Fruit fly (Drosophila melanogaster) whole organism, wandering third instar larva: Measurements from ENCODE around the gene CG31089.

Experiments used
- Dfd ChIP-seq: fragments of >200 bp; optimal IDR thresholded peaks from 2 replicates; lab custom pipeline; 2017; ENCODE audit warnings: missing biosample characterization, missing genetic modification characterization
- HLH106 ChIP-seq: fragments of 200-800 bp; optimal IDR thresholded peaks from 3 replicates; lab custom pipeline; 2019; ENCODE audit warnings: missing biosample characterization, mild to moderate bottlenecking, missing genetic modification characterization, moderate library complexity
- Hr83 ChIP-seq: fragments of 200-300 bp; sonication (Bioruptor generic); optimal IDR thresholded peaks from 2 replicates; lab custom pipeline; 2016; ENCODE audit warnings: missing biosample characterization, mild to moderate bottlenecking, missing genetic modification characterization, moderate library complexity; ENCODE audit not compliant: poor library complexity, severe bottlenecking
- Jra ChIP-seq: sonication (Bioruptor generic); optimal IDR thresholded peaks from 2 replicates; lab custom pipeline; 2016; ENCODE audit warnings: missing biosample characterization, missing genetic modification characterization
- Rel ChIP-seq, 2 experiments: fragments of 200-800 bp; sonication (Bioruptor generic) in 1 of 2; optimal IDR thresholded peaks; 2 replicates in 1 of 2; 3 replicates in 1 of 2; lab custom pipeline; 2016 to 2019; ENCODE audit warnings: mild to moderate bottlenecking in 2 of 2, missing biosample characterization in 2 of 2, missing genetic modification characterization in 2 of 2, moderate library complexity in 1 of 2
- br ChIP-seq: fragments of 200-800 bp; sonication (Bioruptor generic); optimal IDR thresholded peaks from 2 replicates; lab custom pipeline; 2016; ENCODE audit warnings: missing biosample characterization, missing genetic modification characterization
- dl ChIP-seq, 2 experiments: fragments of 175-275, 200-275 bp in 1 of 2; fragments of 200-275 bp in 1 of 2; sonication (Bioruptor generic); optimal IDR thresholded peaks; lab custom pipeline; 2018; ENCODE audit warnings: mild to moderate bottlenecking in 2 of 2, missing biosample characterization in 2 of 2, missing genetic modification characterization in 2 of 2, moderate library complexity in 2 of 2; ENCODE audit not compliant: partially characterized antibody in 2 of 2, insufficient read depth in 1 of 2
- fru ChIP-seq: fragments of 200-800 bp; sonication (Bioruptor generic); optimal IDR thresholded peaks from 3 replicates; lab custom pipeline; 2016; ENCODE audit warnings: missing biosample characterization, mild to moderate bottlenecking, missing genetic modification characterization
- lola ChIP-seq: fragments of >200 bp; optimal IDR thresholded peaks from 2 replicates; lab custom pipeline; 2017; ENCODE audit warnings: missing biosample characterization, missing genetic modification characterization
- sage ChIP-seq: fragments of 200-800 bp; sonication (Bioruptor generic); optimal IDR thresholded peaks from 2 replicates; lab custom pipeline; 2016; ENCODE audit warnings: missing biosample characterization, mild to moderate bottlenecking, missing genetic modification characterization
- sv ChIP-seq: fragments of 200-800 bp; sonication (Bioruptor generic); optimal IDR thresholded peaks from 3 replicates; lab custom pipeline; 2016; ENCODE audit warnings: missing biosample characterization, missing genetic modification characterization
- tai ChIP-seq: sonication (Bioruptor generic); optimal IDR thresholded peaks from 2 replicates; lab custom pipeline; 2016; ENCODE audit warnings: missing biosample characterization, missing genetic modification characterization

The CG31089 gene

dm6 chr3R:25919912-25920311, 17.5 kb downstream of the CG31089 start:
- TF ChIP-seq HLH106 (tag; lab: Kevin White, UChicago) (no peak), sv (no peak), Rel (GFP tag; optimal IDR thresholded peaks at IDR 0.05; lab: Kevin White, UChicago) (no peak), Rel (tag; optimal IDR thresholded peaks at IDR 0.05; lab: Kevin White, UChicago) (no peak), tai (GFP tag; lab: Kevin White, UChicago) (no peak), br (GFP tag; lab: Kevin White, UChicago) (no peak), Jra (GFP tag; lab: Kevin White, UChicago) (no peak), fru (GFP tag; lab: Kevin White, UChicago) (no peak), sage (GFP tag; lab: Kevin White, UChicago) (no peak), lola (GFP tag; lab: Kevin White, UChicago) (no peak)

- no peak for TF ChIP-seq sage (GFP tag; lab: Kevin White, UChicago)
- TF ChIP-seq, all 38 proteins: peak for 0
Observed at dm6 chr3R:25922534-25922933, 20.1 kb downstream of the CG31089 start, which contains the start of gene CG14546. Gene CG14546 (minus strand): TSS chr3R:25922634.

- TF ChIP-seq dl (GFP tag; optimal IDR thresholded peaks at IDR 0.05; lab: Kevin White, UChicago; ENCODE audit: insufficient read depth in 1 of 2, partially characterized antibody in 2 of 2), result no peak
- no peak for TF ChIP-seq Hr83 (GFP tag; lab: Kevin White, UChicago)
- peak; percentile 54 for TF ChIP-seq Dfd (GFP tag; lab: Kevin White, UChicago)
Observed at dm6 chr3R:25941310-25941709, 38.9 kb downstream of the CG31089 start.
